ENCODE assay signal across 5 worm cellular contexts in genomic region chrIII:6873724-6874123, ce11.
TF ChIP-seq lines count a peak whose summit lies in the region.

No protein-coding gene starts in this region.

TF ChIP-seq in whole organism, L1 larva, 84 proteins besides CTCF, POLR2A, EP300 and RAD21 (continues in another document):
- TF ChIP-seq ztf-11 (tag; optimal IDR thresholded peaks at IDR 0.05; lab: Kevin White, UChicago): no peak
- peak; percentile 32 for TF ChIP-seq fkh-8 (tag; optimal IDR thresholded peaks at IDR 0.05; lab: Kevin White, UChicago)
- TF ChIP-seq hpl-2 (GFP tag; optimal IDR thresholded peaks at IDR 0.05; lab: Kevin White, UChicago): no peak
- TF ChIP-seq swsn-7 (tag; optimal IDR thresholded peaks at IDR 0.05; lab: Kevin White, UChicago): peak; percentile 6
- no peak for TF ChIP-seq ceh-8 (GFP tag; optimal IDR thresholded peaks at IDR 0.05; lab: Kevin White, UChicago)
- TF ChIP-seq lin-14 (GFP tag; optimal IDR thresholded peaks at IDR 0.05; lab: Kevin White, UChicago): peak; percentile 81
- no peak for TF ChIP-seq Y116A8C.19 (tag; optimal IDR thresholded peaks at IDR 0.05; lab: Kevin White, UChicago; ENCODE audit: borderline replicate concordance)
- TF ChIP-seq ztf-4 (tag; optimal IDR thresholded peaks at IDR 0.05; lab: Kevin White, UChicago): peak; percentile 42
- peak; percentile 75 for TF ChIP-seq rnt-1 (tag; optimal IDR thresholded peaks at IDR 0.05; lab: Kevin White, UChicago)
- TF ChIP-seq lin-13 (GFP tag; optimal IDR thresholded peaks at IDR 0.05; lab: Kevin White, UChicago): no peak
- TF ChIP-seq dsc-1 (tag; optimal IDR thresholded peaks at IDR 0.05; lab: Kevin White, UChicago): peak; percentile 5
- peak; percentile 77 for TF ChIP-seq nhr-71 (tag; optimal IDR thresholded peaks at IDR 0.05; lab: Kevin White, UChicago)
- TF ChIP-seq nhr-47 (tag; optimal IDR thresholded peaks at IDR 0.05; lab: Kevin White, UChicago): peak; percentile 50
- peak; percentile 36 for TF ChIP-seq nhr-20 (tag; optimal IDR thresholded peaks at IDR 0.05; lab: Kevin White, UChicago)
- peak in 1 of 2 experiments; percentile 31 for TF ChIP-seq efl-1 (optimal IDR thresholded peaks at IDR 0.05; lab: Kevin White, UChicago)
- peak in 1 of 2 experiments; percentile 91 for TF ChIP-seq efl-1 (GFP tag; optimal IDR thresholded peaks at IDR 0.05 in 1 of 2; lab: Kevin White, UChicago)
- peak; percentile 60 for TF ChIP-seq snu-23 (GFP tag; optimal IDR thresholded peaks at IDR 0.05; lab: Kevin White, UChicago)
- peak; percentile 50 for TF ChIP-seq nhr-11 (tag; optimal IDR thresholded peaks at IDR 0.05; lab: Kevin White, UChicago)

TF ChIP-seq in whole organism, L2 larva, 48 proteins besides CTCF, POLR2A, EP300 and RAD21 (continues in another document):
- TF ChIP-seq R02D3.7 (tag; optimal IDR thresholded peaks at IDR 0.05; lab: Kevin White, UChicago) (no peak), lin-11 (tag; optimal IDR thresholded peaks at IDR 0.05; lab: Kevin White, UChicago) (no peak), blmp-1 (tag; optimal IDR thresholded peaks at IDR 0.05; lab: Kevin White, UChicago; ENCODE audit: insufficient read depth) (no peak), nhr-10 (tag; optimal IDR thresholded peaks at IDR 0.05; lab: Kevin White, UChicago) (no peak), elt-1 (tag; optimal IDR thresholded peaks at IDR 0.05; lab: Kevin White, UChicago) (no peak), ztf-11 (tag; optimal IDR thresholded peaks at IDR 0.05; lab: Kevin White, UChicago) (no peak), ceh-16 (tag; optimal IDR thresholded peaks at IDR 0.05; lab: Kevin White, UChicago) (no peak), zag-1 (tag; optimal IDR thresholded peaks at IDR 0.05; lab: Kevin White, UChicago) (no peak), unc-39 (tag; optimal IDR thresholded peaks at IDR 0.05; lab: Kevin White, UChicago) (no peak), nhr-237 (tag; optimal IDR thresholded peaks at IDR 0.05; lab: Kevin White, UChicago) (no peak), alr-1 (tag; optimal IDR thresholded peaks at IDR 0.05; lab: Kevin White, UChicago) (no peak), nhr-6 (tag; optimal IDR thresholded peaks at IDR 0.05; lab: Kevin White, UChicago) (peak; percentile 2), mdl-1 (tag; optimal IDR thresholded peaks at IDR 0.05; lab: Kevin White, UChicago) (no peak), mbf-1 (tag; optimal IDR thresholded peaks at IDR 0.05; lab: Kevin White, UChicago) (no peak), egl-27 (tag; optimal IDR thresholded peaks at IDR 0.05; lab: Kevin White, UChicago) (no peak), nhr-11 (tag; optimal IDR thresholded peaks at IDR 0.05; lab: Kevin White, UChicago) (no peak), sma-3 (GFP tag; optimal IDR thresholded peaks at IDR 0.05; lab: Kevin White, UChicago) (no peak), crh-2 (tag; optimal IDR thresholded peaks at IDR 0.05; lab: Kevin White, UChicago) (no peak), lin-39 (tag; optimal IDR thresholded peaks at IDR 0.05; lab: Kevin White, UChicago) (no peak), Y55F3AM.14 (GFP tag; optimal IDR thresholded peaks at IDR 0.05; lab: Kevin White, UChicago) (no peak)

TF ChIP-seq in whole organism, L3 larva, 47 proteins besides CTCF, POLR2A, EP300 and RAD21:
- TF ChIP-seq nhr-43 (tag; optimal IDR thresholded peaks at IDR 0.05; lab: Kevin White, UChicago; ENCODE audit: poor library complexity, severe bottlenecking): peak; percentile 21
- no peak for TF ChIP-seq ztf-4 (tag; optimal IDR thresholded peaks at IDR 0.05; lab: Kevin White, UChicago)
- TF ChIP-seq hmg-11 (tag; optimal IDR thresholded peaks at IDR 0.05; lab: Kevin White, UChicago): no peak
- no peak for TF ChIP-seq mdl-1 (tag; optimal IDR thresholded peaks at IDR 0.05; lab: Kevin White, UChicago)
- TF ChIP-seq nfya-1 (tag; optimal IDR thresholded peaks at IDR 0.05; lab: Kevin White, UChicago; ENCODE audit: insufficient read depth): peak; percentile 19
- TF ChIP-seq lin-39 (tag; optimal IDR thresholded peaks at IDR 0.05; lab: Kevin White, UChicago): no peak
- no peak for TF ChIP-seq nhr-25 (tag; optimal IDR thresholded peaks at IDR 0.05; lab: Kevin White, UChicago)
- no peak for TF ChIP-seq fos-1 (tag; optimal IDR thresholded peaks at IDR 0.05; lab: Kevin White, UChicago)
- peak; percentile 2 for TF ChIP-seq nhr-11 (tag; optimal IDR thresholded peaks at IDR 0.05; lab: Kevin White, UChicago)
- TF ChIP-seq jun-1 (tag; optimal IDR thresholded peaks at IDR 0.05; lab: Kevin White, UChicago): no peak
- TF ChIP-seq egl-5 (tag; optimal IDR thresholded peaks at IDR 0.05; lab: Kevin White, UChicago): no peak
- TF ChIP-seq nhr-23 (tag; optimal IDR thresholded peaks at IDR 0.05; lab: Kevin White, UChicago): no peak
- TF ChIP-seq egl-27 (tag; optimal IDR thresholded peaks at IDR 0.05; lab: Kevin White, UChicago): no peak
- TF ChIP-seq tbx-2 (tag; optimal IDR thresholded peaks at IDR 0.05; lab: Kevin White, UChicago): peak; percentile 21

TF ChIP-seq in whole organism, L4 larva, 104 proteins besides CTCF, POLR2A, EP300 and RAD21:
- TF ChIP-seq ZK337.2 (GFP tag; IDR thresholded peaks at IDR 0.05; lab: Robert Waterston, UW): 0 out of 2 replicates have a peak, but pooled peaks have one; percentile 12
- peak; percentile 5 to 64 for TF ChIP-seq lsy-2 (tag; optimal IDR thresholded peaks at IDR 0.05; lab: Kevin White, UChicago)
- peak; percentile 48 for TF ChIP-seq mep-1 (tag; optimal IDR thresholded peaks at IDR 0.05; lab: Kevin White, UChicago)
- TF ChIP-seq daf-12 (tag; optimal IDR thresholded peaks at IDR 0.05; lab: Kevin White, UChicago): no peak
- peak in 1 of 2 experiments; percentile 44 for TF ChIP-seq daf-16 (GFP tag; optimal IDR thresholded peaks at IDR 0.05; lab: Kevin White, UChicago)
- no peak for TF ChIP-seq daf-16 (tag; optimal IDR thresholded peaks at IDR 0.05; lab: Kevin White, UChicago)
- TF ChIP-seq ama-1 (optimal IDR thresholded peaks at IDR 0.05; lab: Kevin White, UChicago): peak; percentile 1
- peak; percentile 10 for TF ChIP-seq F37D6.2 (tag; optimal IDR thresholded peaks at IDR 0.05; lab: Kevin White, UChicago)
- TF ChIP-seq saeg-2 (GFP tag; IDR thresholded peaks at IDR 0.05; lab: Robert Waterston, UW): no peak
- TF ChIP-seq hif-1 (tag; optimal IDR thresholded peaks at IDR 0.05; lab: Kevin White, UChicago): peak in 1 of 2 experiments; percentile 36
- TF ChIP-seq nhr-11 (tag; optimal IDR thresholded peaks at IDR 0.05; lab: Kevin White, UChicago): peak; percentile 32

TF ChIP-seq in whole organism, young adult, 124 proteins besides CTCF, POLR2A, EP300 and RAD21:
- TF ChIP-seq F33H1.4 (GFP tag; IDR thresholded peaks at IDR 0.05; lab: Robert Waterston, UW): no peak
- TF ChIP-seq tlf-1 (GFP tag; optimal IDR thresholded peaks at IDR 0.05; lab: Kevin White, UChicago): peak; percentile 23
- TF ChIP-seq fkh-3 (tag; optimal IDR thresholded peaks at IDR 0.05; lab: Kevin White, UChicago): no peak
- TF ChIP-seq B0336.3 (GFP tag; IDR thresholded peaks at IDR 0.05; lab: Robert Waterston, UW): no peak
- TF ChIP-seq ama-1 (optimal IDR thresholded peaks at IDR 0.05; lab: Kevin White, UChicago): peak; percentile 46
- TF ChIP-seq ama-1 (GFP tag; optimal IDR thresholded peaks at IDR 0.05; lab: Kevin White, UChicago): no peak
- TF ChIP-seq B0035.1 (tag; optimal IDR thresholded peaks at IDR 0.05; lab: Kevin White, UChicago): no peak
- peak in 1 of 3 experiments; percentile 10 for TF ChIP-seq lin-35 (GFP tag; optimal IDR thresholded peaks at IDR 0.05; lab: Kevin White, UChicago)
- no peak for TF ChIP-seq T07F8.4 (tag; optimal IDR thresholded peaks at IDR 0.05; lab: Kevin White, UChicago)
- TF ChIP-seq K12H6.12 (tag; optimal IDR thresholded peaks at IDR 0.05; lab: Kevin White, UChicago): no peak
- no peak for TF ChIP-seq sdz-38 (tag; optimal IDR thresholded peaks at IDR 0.05; lab: Kevin White, UChicago)
- TF ChIP-seq pbrm-1 (GFP tag; IDR thresholded peaks at IDR 0.05; lab: Robert Waterston, UW): no peak
- TF ChIP-seq unc-130 (GFP tag; optimal IDR thresholded peaks at IDR 0.05; lab: Kevin White, UChicago): no peak
- TF ChIP-seq K11D2.4 (GFP tag; IDR thresholded peaks at IDR 0.05; lab: Robert Waterston, UW): peak; percentile 51; the same call in 1 of the 2 replicates
- no peak for TF ChIP-seq zfh-2 (GFP tag; conservative IDR thresholded peaks at IDR 0.05; lab: Robert Waterston, UW)
- TF ChIP-seq rec-8 (tag; optimal IDR thresholded peaks at IDR 0.05; lab: Kevin White, UChicago): no peak
- TF ChIP-seq F22D6.2 (tag; optimal IDR thresholded peaks at IDR 0.05; lab: Kevin White, UChicago): no peak
- TF ChIP-seq nhr-27 (tag; optimal IDR thresholded peaks at IDR 0.05; lab: Kevin White, UChicago): no peak
